Worm (Caenorhabditis elegans): ENCODE measurements around the gene F32D8.2.

ce11 chrV:10932411-10932810, 48.8 kb downstream of the F32D8.2 start, which contains the start of gene F58B4.5:
- TF ChIP-seq him-1 (tag; optimal IDR thresholded peaks at IDR 0.05) (no peak), dao-5 (tag; optimal IDR thresholded peaks at IDR 0.05) (no peak)

Measured in whole organism, L4/young adult.